Fruit fly (Drosophila melanogaster): ENCODE measurements around the gene CG11630.

CG11630 gene

DNA sequence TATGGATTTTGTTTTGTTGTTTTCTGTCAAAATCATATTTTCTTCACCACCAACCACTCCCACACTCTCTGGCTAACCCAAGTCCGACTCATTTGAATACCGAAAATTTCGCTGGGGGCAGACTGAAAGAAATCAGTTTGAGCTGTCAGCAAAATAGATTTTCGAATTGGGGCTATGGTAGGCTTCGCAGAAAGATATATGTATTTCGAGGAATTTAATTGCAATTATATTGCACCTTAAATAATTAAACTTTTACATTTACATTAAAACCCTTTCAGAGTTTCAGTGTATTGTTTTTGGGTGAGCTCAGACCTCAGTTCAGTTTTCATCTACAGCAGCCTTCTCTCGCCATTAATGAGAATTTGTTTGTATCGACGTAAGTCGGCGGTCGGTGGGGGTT, 3.1 kb upstream of the CG11630 start (continued):
- peak; percentile 6 for TF ChIP-seq Six4 (GFP tag; optimal IDR thresholded peaks at IDR 0.05)
- peak; percentile 18 for TF ChIP-seq tio (GFP tag; optimal IDR thresholded peaks at IDR 0.05)
- TF ChIP-seq Abd-B (GFP tag; optimal IDR thresholded peaks at IDR 0.05) = no peak
- no peak for TF ChIP-seq CG14860 (GFP tag; IDR thresholded peaks at IDR 0.05; ENCODE audit: partially characterized antibody)
- TF ChIP-seq CG12659 (GFP tag; optimal IDR thresholded peaks at IDR 0.05) = peak; percentile 33
- no peak for TF ChIP-seq dan (GFP tag; IDR thresholded peaks at IDR 0.05)
- TF ChIP-seq CG6272 (GFP tag; IDR thresholded peaks at IDR 0.05) = 0 out of 2 replicates have a peak, but pooled peaks have one; percentile 28
- TF ChIP-seq Deaf1 (tag; optimal IDR thresholded peaks at IDR 0.05) = peak; percentile 42
- peak; percentile 22 for TF ChIP-seq HLH54F (GFP tag; optimal IDR thresholded peaks at IDR 0.05)
- no peak for TF ChIP-seq CG32767 (GFP tag; IDR thresholded peaks at IDR 0.05)
- TF ChIP-seq CG5180 (GFP tag; optimal IDR thresholded peaks at IDR 0.05) = no peak
- peak; percentile 44 for TF ChIP-seq CG12219 (GFP tag; optimal IDR thresholded peaks at IDR 0.05)
- peak; percentile 68 for TF ChIP-seq CG12391 (tag; optimal IDR thresholded peaks at IDR 0.05)
- TF ChIP-seq CG7357 (GFP tag; IDR thresholded peaks at IDR 0.05) = peak; percentile 29; the same call in 1 of the 3 replicates
- TF ChIP-seq CG2712 (tag; optimal IDR thresholded peaks at IDR 0.05) = peak; percentile 56
- TF ChIP-seq dmrt11E (tag; optimal IDR thresholded peaks at IDR 0.05) = peak; percentile 48
- no peak for TF ChIP-seq otp (GFP tag; IDR thresholded peaks at IDR 0.05)
- TF ChIP-seq Usf (GFP tag; optimal IDR thresholded peaks at IDR 0.05) = no peak
- TF ChIP-seq CG1024 (GFP tag; IDR thresholded peaks at IDR 0.05) = peak; percentile 29; the same call in 1 of the 2 replicates
- no peak for TF ChIP-seq kni (GFP tag; optimal IDR thresholded peaks at IDR 0.05)
- no peak for TF ChIP-seq CG9437 (GFP tag; optimal IDR thresholded peaks at IDR 0.05)
- no peak for TF ChIP-seq CG2116 (GFP tag; optimal IDR thresholded peaks at IDR 0.05)
- TF ChIP-seq btn (GFP tag; optimal IDR thresholded peaks at IDR 0.05) = no peak
- TF ChIP-seq Bdp1 (GFP tag; optimal IDR thresholded peaks at IDR 0.05) = no peak
- no peak for TF ChIP-seq CG3995 (GFP tag; optimal IDR thresholded peaks at IDR 0.05)
- TF ChIP-seq CG12155 (GFP tag; optimal IDR thresholded peaks at IDR 0.05) = peak; percentile 17
- TF ChIP-seq tna (GFP tag; IDR thresholded peaks at IDR 0.05; ENCODE audit: partially characterized antibody) = no peak
- TF ChIP-seq CG15479 (GFP tag; optimal IDR thresholded peaks at IDR 0.05) = no peak
- no peak for TF ChIP-seq NFAT (GFP tag; IDR thresholded peaks at IDR 0.05)
- TF ChIP-seq Chrac-16 (GFP tag; optimal IDR thresholded peaks at IDR 0.05) = peak; percentile 32
- no peak for TF ChIP-seq ato (GFP tag; IDR thresholded peaks at IDR 0.05; ENCODE audit: partially characterized antibody)
- TF ChIP-seq fd96Cb (tag; optimal IDR thresholded peaks at IDR 0.05) = peak; percentile 54
- TF ChIP-seq CG10543 (GFP tag; optimal IDR thresholded peaks at IDR 0.05) = no peak
- no peak for TF ChIP-seq bowl (GFP tag; IDR thresholded peaks at IDR 0.05)
- peak; percentile 71 for TF ChIP-seq CG11504 (tag; optimal IDR thresholded peaks at IDR 0.05)
- TF ChIP-seq Tbp (GFP tag; optimal IDR thresholded peaks at IDR 0.05) = no peak
- TF ChIP-seq CG7963 (GFP tag; IDR thresholded peaks at IDR 0.05; ENCODE audit: partially characterized antibody) = no peak
- peak; percentile 51; the same call in 1 of the 3 replicates for TF ChIP-seq H15 (GFP tag; IDR thresholded peaks at IDR 0.05)
- TF ChIP-seq Opbp (GFP tag; IDR thresholded peaks at IDR 0.05; ENCODE audit: partially characterized antibody) = no peak
- TF ChIP-seq CG7372 (GFP tag; IDR thresholded peaks at IDR 0.05) = no peak; the same call in 1 of the 2 replicates
- TF ChIP-seq CG13123 (GFP tag; optimal IDR thresholded peaks at IDR 0.05) = no peak
- no peak for TF ChIP-seq gcm (GFP tag; optimal IDR thresholded peaks at IDR 0.05)
- no peak for TF ChIP-seq NC2α (GFP tag; optimal IDR thresholded peaks at IDR 0.05)
- TF ChIP-seq CG2875 (GFP tag; optimal IDR thresholded peaks at IDR 0.05) = peak; percentile 23
- TF ChIP-seq pfk (GFP tag; optimal IDR thresholded peaks at IDR 0.05) = no peak
- no peak for TF ChIP-seq Dip2 (GFP tag; IDR thresholded peaks at IDR 0.05)
- no peak for TF ChIP-seq CG6654 (GFP tag; optimal IDR thresholded peaks at IDR 0.05)
- TF ChIP-seq bcd (GFP tag; optimal IDR thresholded peaks at IDR 0.05) = peak; percentile 54
- TF ChIP-seq CG2678 (tag; optimal IDR thresholded peaks at IDR 0.05) = peak; percentile 76
- TF ChIP-seq E2f1 (GFP tag; IDR thresholded peaks at IDR 0.05) = peak; percentile 44; the same call in 1 of the 2 replicates
- TF ChIP-seq CG1647 (GFP tag; optimal IDR thresholded peaks at IDR 0.05) = no peak

All from whole organism, embryonic.